Worm (Caenorhabditis elegans) whole organism, late embryonic: Measurements from ENCODE around the gene C08F1.6.

ENCODE experiments used
- ama-1 ChIP-seq: fragments of 150-350 bp; optimal IDR thresholded peaks from 2 replicates; lab custom pipeline; 2014
- fkh-10 ChIP-seq: fragments of 150-350 bp; optimal IDR thresholded peaks from 2 replicates; lab custom pipeline; 2014; ENCODE audit warnings: missing biosample characterization, missing genetic modification reagents, missing genetic modification characterization
- hlh-30 ChIP-seq: sonication (generic microtip); optimal IDR thresholded peaks from 2 replicates; lab custom pipeline; 2017; ENCODE audit warnings: antibody characterized with exemption, missing genetic modification characterization, missing compliant biosample characterization; ENCODE audit not compliant: insufficient read depth
- hlh-8 ChIP-seq: sonication (generic microtip); optimal IDR thresholded peaks from 2 replicates; lab custom pipeline; 2016; ENCODE audit warnings: missing genotype, missing genetic modification characterization, missing compliant biosample characterization
- nfya-1 ChIP-seq: sonication (generic microtip); optimal IDR thresholded peaks from 2 replicates; lab custom pipeline; 2017; ENCODE audit warnings: missing genetic modification characterization, mild to moderate bottlenecking, missing compliant biosample characterization, antibody characterized with exemption, moderate library complexity
- pat-9 ChIP-seq: fragments of 200-800 bp; sonication (Bioruptor generic); optimal IDR thresholded peaks from 2 replicates; lab custom pipeline; 2018; ENCODE audit warnings: mild to moderate bottlenecking, missing genetic modification characterization, moderate library complexity, missing compliant biosample characterization
- pha-4 ChIP-seq: fragments of 150-350 bp; optimal IDR thresholded peaks from 2 replicates; lab custom pipeline; 2018; ENCODE audit warnings: missing biosample characterization, missing genetic modification reagents, missing genetic modification characterization
- tbx-2 ChIP-seq: sonication (generic microtip); optimal IDR thresholded peaks from 2 replicates; lab custom pipeline; 2016; ENCODE audit warnings: missing genetic modification characterization, missing compliant biosample characterization
- unc-42 ChIP-seq: sonication (generic microtip); optimal IDR thresholded peaks from 2 replicates; lab custom pipeline; 2016; ENCODE audit warnings: missing genotype, missing genetic modification characterization, missing compliant biosample characterization
- unc-55 ChIP-seq: sonication (generic microtip); optimal IDR thresholded peaks from 2 replicates; lab custom pipeline; 2017; ENCODE audit warnings: missing biosample characterization, missing genetic modification reagents, missing genetic modification characterization

ce11 chrII:1806358-1806757 is 18.4 kb upstream of the C08F1.6 start, which contains the start of gene C08F1.12:
- TF ChIP-seq ama-1 = no peak
- TF ChIP-seq hlh-8 (tag; lab: Kevin White, UChicago) = no peak
- TF ChIP-seq unc-55 (GFP tag; lab: Kevin White, UChicago) = no peak
- TF ChIP-seq pat-9 (tag; lab: Kevin White, UChicago) = no peak
- TF ChIP-seq tbx-2 (tag; lab: Kevin White, UChicago) = no peak
- TF ChIP-seq pha-4 (tag; lab: Kevin White, UChicago) = no peak
- TF ChIP-seq unc-42 (tag; lab: Kevin White, UChicago) = no peak
- TF ChIP-seq hlh-30 (tag; lab: Kevin White, UChicago) = no peak
- no peak for TF ChIP-seq nfya-1
- no peak for TF ChIP-seq fkh-10 (GFP tag; lab: Kevin White, UChicago)
